Worm (Caenorhabditis elegans): ENCODE results near the gene srh-269.

Gene srh-269

ce11 chrV:16594514-16594913 is 2.7 kb upstream of the srh-269 start:
- TF ChIP-seq pbrm-1 (GFP tag; IDR thresholded peaks at IDR 0.05) (peak; percentile 25; the same call in 1 of the 2 replicates), lin-26 (GFP tag; IDR thresholded peaks at IDR 0.05) (no peak), ztf-18 (tag; optimal IDR thresholded peaks at IDR 0.05) (no peak), nhr-80 (tag; optimal IDR thresholded peaks at IDR 0.05) (peak; percentile 20), K11D2.4 (GFP tag; IDR thresholded peaks at IDR 0.05) (0 out of 2 replicates have a peak, but pooled peaks have one; percentile 8), aptf-3 (GFP tag; IDR thresholded peaks at IDR 0.05) (no peak)

- TF ChIP-seq ceh-91 (GFP tag; IDR thresholded peaks at IDR 0.05) (no peak), zfh-2 (GFP tag; conservative IDR thresholded peaks at IDR 0.05) (peak; percentile 85), tbp1 (GFP tag; optimal IDR thresholded peaks at IDR 0.05) (no peak), Y53G8AR.9 (GFP tag; conservative IDR thresholded peaks at IDR 0.05) (0 out of 2 replicates have a peak, but pooled peaks have one; percentile 45), F39B2.1 (GFP tag; IDR thresholded peaks at IDR 0.05) (no peak), hlh-26 (GFP tag; conservative IDR thresholded peaks at IDR 0.05) (no peak), ztf-25 (GFP tag; IDR thresholded peaks at IDR 0.05) (no peak), fkh-3 (tag; optimal IDR thresholded peaks at IDR 0.05) (no peak), F37B4.10 (GFP tag; IDR thresholded peaks at IDR 0.05) (no peak), sdz-38 (tag; optimal IDR thresholded peaks at IDR 0.05) (no peak), mes-4 (tag; optimal IDR thresholded peaks at IDR 0.05) (no peak), lin-54 (GFP tag; optimal IDR thresholded peaks at IDR 0.05) (no peak), F57C9.4 (tag; optimal IDR thresholded peaks at IDR 0.05) (no peak), tbx-9 (tag; optimal IDR thresholded peaks at IDR 0.05; ENCODE audit: borderline replicate concordance) (no peak), egl-44 (GFP tag; IDR thresholded peaks at IDR 0.05) (no peak), hsf-1 (GFP tag; IDR thresholded peaks at IDR 0.05) (no peak), ceh-100 (GFP tag; IDR thresholded peaks at IDR 0.05) (no peak), die-1 (tag; optimal IDR thresholded peaks at IDR 0.05) (no peak), mxl-1 (tag; optimal IDR thresholded peaks at IDR 0.05) (no peak), snpc-4 (GFP tag; optimal IDR thresholded peaks at IDR 0.05) (no peak), snpc-4 (tag; optimal IDR thresholded peaks at IDR 0.05) (no peak), nhr-80 (tag; optimal IDR thresholded peaks at IDR 0.05) (no peak), lin-26 (GFP tag; IDR thresholded peaks at IDR 0.05) (no peak; the same call in 1 of the 2 replicates), K11D2.4 (GFP tag; IDR thresholded peaks at IDR 0.05) (no peak; the same call in 1 of the 2 replicates), B0019.2 (GFP tag; conservative IDR thresholded peaks at IDR 0.05) (no peak), Y95B8A.8 (GFP tag; IDR thresholded peaks at IDR 0.05) (peak; percentile 44), nhr-120 (GFP tag; IDR thresholded peaks at IDR 0.05) (no peak), sea-2 (GFP tag; IDR thresholded peaks at IDR 0.05) (no peak), bed-2 (GFP tag; IDR thresholded peaks at IDR 0.05) (no peak), atf-7 (tag; optimal IDR thresholded peaks at IDR 0.05) (no peak), efl-1 (GFP tag; optimal IDR thresholded peaks at IDR 0.05) (no peak), cebp-2 (GFP tag; IDR thresholded peaks at IDR 0.05) (peak; percentile 31; the same call in 1 of the 2 replicates), attf-6 (GFP tag; IDR thresholded peaks at IDR 0.05) (peak; percentile 27; the same call in 1 of the 2 replicates), madf-10 (tag; optimal IDR thresholded peaks at IDR 0.05) (no peak), ceh-79 (tag; optimal IDR thresholded peaks at IDR 0.05) (no peak), let-526 (GFP tag; IDR thresholded peaks at IDR 0.05) (no peak), T07F8.4 (tag; optimal IDR thresholded peaks at IDR 0.05) (no peak), gei-17 (GFP tag; optimal IDR thresholded peaks at IDR 0.05) (no peak), D2030.7 (GFP tag; IDR thresholded peaks at IDR 0.05) (no peak), unc-130 (GFP tag; optimal IDR thresholded peaks at IDR 0.05) (no peak), Y53F4B.3 (GFP tag; IDR thresholded peaks at IDR 0.05) (no peak), madf-3 (GFP tag; IDR thresholded peaks at IDR 0.05) (no peak), lag-1 (GFP tag; IDR thresholded peaks at IDR 0.05) (no peak), B0035.1 (tag; optimal IDR thresholded peaks at IDR 0.05) (no peak), lin-40 (tag; optimal IDR thresholded peaks at IDR 0.05) (no peak), B0336.3 (GFP tag; IDR thresholded peaks at IDR 0.05) (0 out of 2 replicates have a peak, but pooled peaks have one; percentile 7)
Measured at ce11 chrV:16593792-16594059, 1.9 kb upstream of the srh-269 start.

Measured in whole organism, young adult.